Worm (Caenorhabditis elegans) whole organism, midembryonic: ENCODE measurements around the gene C35A11.4.

ENCODE experiments used
- flt-1 ChIP-seq: fragments of 200-800 bp; sonication (Bioruptor generic); IDR thresholded peaks from 2 replicates; pipeline ENCODE4 v1.3.6; 2022; ENCODE audit warnings: missing genetic modification characterization, missing compliant biosample characterization
- med-1 ChIP-seq: sonication (generic microtip); optimal IDR thresholded peaks from 2 replicates; lab custom pipeline; 2017; ENCODE audit warnings: missing genetic modification characterization, mild to moderate bottlenecking, missing compliant biosample characterization, antibody characterized with exemption, missing genetic modification reagents; ENCODE audit not compliant: insufficient read depth
- ztf-23 ChIP-seq: fragments of 200-800 bp; sonication (Bioruptor generic); IDR thresholded peaks from 2 replicates; pipeline ENCODE4 v1.3.6; 2022; ENCODE audit warnings: missing genetic modification reagents, missing genetic modification characterization, missing compliant biosample characterization

DNA sequence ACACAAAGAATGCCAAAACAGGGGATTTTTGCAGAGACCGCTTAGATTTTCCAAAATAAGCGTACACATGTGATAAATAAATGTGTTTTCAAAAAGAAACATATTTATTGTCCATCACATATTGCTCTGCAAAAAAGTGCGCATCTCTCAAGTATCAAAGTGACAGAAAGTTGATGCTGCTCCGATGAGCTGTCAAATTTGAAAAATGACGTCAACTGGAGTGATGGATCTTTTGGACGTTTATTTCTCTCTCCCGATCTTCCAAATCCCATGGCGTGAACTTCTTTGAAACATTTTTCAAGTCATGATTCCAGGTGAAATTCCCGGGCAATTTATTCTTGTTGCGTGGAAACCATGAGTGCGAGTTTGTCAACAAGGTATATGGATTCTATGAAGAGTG, 16.0 kb upstream of the C35A11.4 start:
- no peak for TF ChIP-seq med-1
- no peak for TF ChIP-seq flt-1
- TF ChIP-seq ztf-23 (GFP tag; lab: Robert Waterston, UW) = no peak
